Worm (Caenorhabditis elegans) whole organism, L3 larva: ENCODE results near the gene T28A11.2.

Source experiments
- aly-2 ChIP-seq: fragments of 150-350 bp; optimal IDR thresholded peaks from 2 replicates; lab custom pipeline; 2014; ENCODE audit warnings: missing biosample characterization, missing genetic modification characterization
- ama-1 ChIP-seq: fragments of 150-350 bp; optimal IDR thresholded peaks from 2 replicates; lab custom pipeline; 2018
- ceh-16 ChIP-seq: sonication (generic microtip); optimal IDR thresholded peaks from 2 replicates; lab custom pipeline; 2017; ENCODE audit warnings: missing biosample characterization, missing genetic modification characterization
- ceh-28 ChIP-seq: fragments of 150-350 bp; optimal IDR thresholded peaks from 2 replicates; lab custom pipeline; 2014; ENCODE audit warnings: missing biosample characterization, missing genetic modification reagents, missing genetic modification characterization
- egl-27 ChIP-seq: sonication (generic microtip); optimal IDR thresholded peaks from 4 replicates; lab custom pipeline; 2017; ENCODE audit warnings: missing biosample characterization, missing genetic modification reagents, missing genetic modification characterization
- elt-1 ChIP-seq: fragments of 150-350 bp; optimal IDR thresholded peaks from 2 replicates; lab custom pipeline; 2014; ENCODE audit warnings: missing biosample characterization, missing genetic modification characterization
- elt-3 ChIP-seq, 3 experiments: fragments of 150-350 bp in 1 of 3; sonication (generic microtip) in 2 of 3; optimal IDR thresholded peaks; 2 replicates in 2 of 3; 4 replicates in 1 of 3; lab custom pipeline; 2014 to 2017; ENCODE audit warnings: missing biosample characterization in 3 of 3, missing genetic modification characterization in 3 of 3
- jun-1 ChIP-seq: fragments of 150-350 bp; optimal IDR thresholded peaks from 2 replicates; lab custom pipeline; 2014; ENCODE audit warnings: missing biosample characterization, missing genetic modification reagents, missing genetic modification characterization
- nhr-76 ChIP-seq: fragments of 150-350 bp; sonication (generic microtip); optimal IDR thresholded peaks from 5 replicates; lab custom pipeline; 2014; ENCODE audit warnings: missing biosample characterization, missing genetic modification characterization
- nhr-77 ChIP-seq: fragments of 150-350 bp; optimal IDR thresholded peaks from 2 replicates; lab custom pipeline; 2014; ENCODE audit warnings: missing biosample characterization, missing genetic modification characterization
- pqm-1 ChIP-seq: fragments of 150-350 bp; optimal IDR thresholded peaks from 2 replicates; lab custom pipeline; 2017; ENCODE audit warnings: missing biosample characterization, missing genetic modification characterization, inconsistent platforms
- unc-39 ChIP-seq: sonication (generic microtip); optimal IDR thresholded peaks from 4 replicates; lab custom pipeline; 2017; ENCODE audit warnings: missing biosample characterization, missing genetic modification characterization
- unc-62 ChIP-seq: fragments of 150-350 bp; sonication (generic microtip); optimal IDR thresholded peaks from 4 replicates; lab custom pipeline; 2014; ENCODE audit warnings: missing biosample characterization, missing genetic modification reagents, missing genetic modification characterization
- zag-1 ChIP-seq: fragments of 150-350 bp; optimal IDR thresholded peaks from 2 replicates; lab custom pipeline; 2014; ENCODE audit warnings: missing biosample characterization, missing genetic modification characterization

DNA sequence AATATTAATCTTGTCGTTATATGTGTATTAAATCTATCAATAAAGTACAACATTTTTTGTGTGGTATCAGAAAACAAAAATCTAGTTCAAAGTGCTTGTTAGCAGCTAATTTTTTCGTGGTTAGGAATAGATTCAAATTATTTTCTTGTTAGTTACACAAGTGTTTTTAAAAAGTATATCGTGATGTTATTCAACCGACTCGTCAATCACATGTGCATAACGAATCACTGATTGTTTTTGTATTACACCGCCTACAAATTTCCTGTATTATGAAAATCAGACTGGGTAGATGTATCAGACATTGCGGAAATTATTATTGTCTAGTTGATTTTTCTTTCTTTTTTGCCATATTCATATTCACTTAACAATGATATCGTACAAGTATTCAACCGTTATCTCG, 2.8 kb downstream of the T28A11.2 start, which contains the start of gene str-64:
- TF ChIP-seq elt-1 (tag; lab: Kevin White, UChicago), result no peak
- no peak for TF ChIP-seq aly-2 (tag; lab: Kevin White, UChicago)
- no peak for TF ChIP-seq pqm-1 (tag; lab: Kevin White, UChicago)
- no peak for TF ChIP-seq nhr-77 (tag; lab: Kevin White, UChicago)
- no peak for TF ChIP-seq ceh-28 (tag; lab: Kevin White, UChicago)
- TF ChIP-seq unc-39 (tag; lab: Kevin White, UChicago), result no peak
- no peak for TF ChIP-seq elt-3 (tag; optimal IDR thresholded peaks at IDR 0.05; lab: Kevin White, UChicago)
- TF ChIP-seq ama-1 (lab: Kevin White, UChicago), result no peak
- TF ChIP-seq unc-62 (GFP tag; lab: Kevin White, UChicago), result no peak
- no peak for TF ChIP-seq zag-1
- TF ChIP-seq jun-1, result no peak
- no peak for TF ChIP-seq egl-27 (tag; lab: Kevin White, UChicago)
- no peak for TF ChIP-seq ceh-16 (tag; lab: Kevin White, UChicago)
- TF ChIP-seq nhr-76 (tag; lab: Kevin White, UChicago), result no peak
